Worm (Caenorhabditis elegans): ENCODE data around the gene F38B6.8.

- no peak for TF ChIP-seq unc-62 (GFP tag; optimal IDR thresholded peaks at IDR 0.05)
- TF ChIP-seq ztf-11 (tag; optimal IDR thresholded peaks at IDR 0.05), result no peak
- no peak for TF ChIP-seq ama-1 (optimal IDR thresholded peaks at IDR 0.05)
- TF ChIP-seq fos-1 (tag; optimal IDR thresholded peaks at IDR 0.05), result no peak
Observed at ce11 chrX:6631437-6631836, 51.1 kb downstream of the F38B6.8 start, which contains the start of gene aexr-2.

All from whole organism, L3 larva.